Fruit fly (Drosophila melanogaster) whole organism, embryonic: Measurements from ENCODE around the gene kay.

Experiments
- CG10543 ChIP-seq: fragments of 200-800 bp; sonication (Bioruptor generic); optimal IDR thresholded peaks from 3 replicates; lab custom pipeline; 2017; ENCODE audit warnings: missing biosample characterization, mild to moderate bottlenecking, missing genetic modification characterization, moderate library complexity
- CG11247 ChIP-seq: fragments of 200-800 bp; sonication (Bioruptor generic); IDR thresholded peaks from 2 replicates; pipeline ENCODE4 v1.3.6; 2022; ENCODE audit warnings: missing biosample characterization, missing genetic modification characterization
- CG11560 ChIP-seq: fragments of 200-800 bp; sonication (Bioruptor generic); IDR thresholded peaks from 3 replicates; pipeline ENCODE4 v1.3.6; 2022; ENCODE audit warnings: missing biosample characterization, missing genetic modification characterization
- CG11696 ChIP-seq: fragments of 200-800 bp; sonication (Bioruptor generic); IDR thresholded peaks from 2 replicates; pipeline ENCODE4 v1.3.6; 2022; ENCODE audit warnings: missing biosample characterization, missing genetic modification characterization
- CG12155 ChIP-seq: fragments of 200-800 bp; sonication (Bioruptor generic); optimal IDR thresholded peaks from 3 replicates; lab custom pipeline; 2016; ENCODE audit warnings: missing biosample characterization, missing genetic modification characterization
- CG12219 ChIP-seq: fragments of 200-800 bp; sonication (Bioruptor generic); optimal IDR thresholded peaks from 3 replicates; lab custom pipeline; 2018; ENCODE audit warnings: missing biosample characterization, mild to moderate bottlenecking, missing genetic modification characterization
- CG12236 ChIP-seq: fragments of 200-800 bp; sonication (Bioruptor generic); optimal IDR thresholded peaks from 2 replicates; lab custom pipeline; 2016; ENCODE audit warnings: missing biosample characterization, missing genetic modification characterization
- CG12659 ChIP-seq: fragments of 200-800 bp; sonication (Bioruptor generic); optimal IDR thresholded peaks from 3 replicates; lab custom pipeline; 2017; ENCODE audit warnings: mild to moderate bottlenecking, missing biosample characterization, missing genetic modification reagents, missing genetic modification characterization
- CG13775 ChIP-seq: fragments of 200-800 bp; sonication (Bioruptor generic); optimal IDR thresholded peaks from 3 replicates; lab custom pipeline; 2017; ENCODE audit warnings: missing biosample characterization, mild to moderate bottlenecking, missing genetic modification characterization
- CG17361 ChIP-seq: fragments of 200-800 bp; sonication (Bioruptor generic); IDR thresholded peaks from 3 replicates; pipeline ENCODE4 v1.3.6; 2022; ENCODE audit warnings: missing biosample characterization, missing genetic modification characterization
- CG31441 ChIP-seq: fragments of 200-800 bp; sonication (Bioruptor generic); IDR thresholded peaks from 2 replicates; pipeline ENCODE4 v1.3.6; 2022; ENCODE audit warnings: missing biosample characterization, missing genetic modification characterization
- CG34376 ChIP-seq: fragments of 200-800 bp; sonication (Bioruptor generic); optimal IDR thresholded peaks from 2 replicates; lab custom pipeline; 2018; ENCODE audit warnings: missing biosample characterization, mild to moderate bottlenecking, missing genetic modification characterization
- CG4404 ChIP-seq: fragments of 200-800 bp; sonication (Bioruptor generic); IDR thresholded peaks from 2 replicates; pipeline ENCODE4 v1.3.6; 2022; ENCODE audit warnings: missing biosample characterization, missing genetic modification characterization
- CG4854 ChIP-seq: fragments of 200-800 bp; sonication (Bioruptor generic); optimal IDR thresholded peaks from 2 replicates; lab custom pipeline; 2016; ENCODE audit warnings: missing biosample characterization, missing genetic modification characterization, inconsistent platforms
- CG6272 ChIP-seq: fragments of 200-800 bp; sonication (Bioruptor generic); IDR thresholded peaks from 2 replicates; pipeline ENCODE4 v1.3.6; 2022; ENCODE audit warnings: missing biosample characterization, missing genetic modification characterization
- CG6689 ChIP-seq: fragments of 200-800 bp; sonication (Bioruptor generic); IDR thresholded peaks from 2 replicates; pipeline ENCODE4 v1.3.6; 2022; ENCODE audit warnings: missing biosample characterization, missing genetic modification characterization
- CG7987 ChIP-seq: fragments of 200-800 bp; sonication (Bioruptor generic); optimal IDR thresholded peaks from 2 replicates; lab custom pipeline; 2018; ENCODE audit warnings: missing biosample characterization, mild to moderate bottlenecking, missing genetic modification characterization, moderate library complexity
- CG9817 ChIP-seq: fragments of 200-800 bp; sonication (Bioruptor generic); optimal IDR thresholded peaks from 2 replicates; lab custom pipeline; 2018; ENCODE audit warnings: missing biosample characterization, mild to moderate bottlenecking, missing genetic modification characterization, moderate library complexity
- CTCF ChIP-seq: fragments of 200-800 bp; sonication (Bioruptor generic); optimal IDR thresholded peaks from 2 replicates; lab custom pipeline; 2017; ENCODE audit warnings: missing biosample characterization, mild to moderate bottlenecking, missing genetic modification characterization, moderate library complexity
- Chrac-16 ChIP-seq: fragments of 200-800 bp; sonication (Bioruptor generic); optimal IDR thresholded peaks from 3 replicates; lab custom pipeline; 2016; ENCODE audit warnings: missing biosample characterization, missing genetic modification characterization
- CkIIα-i1 ChIP-seq: fragments of 200-800 bp; sonication (Bioruptor generic); IDR thresholded peaks from 2 replicates; pipeline ENCODE4 v1.3.6; 2022; ENCODE audit warnings: missing biosample characterization, missing genetic modification characterization
- D19B ChIP-seq: fragments of 200-800 bp; sonication (Bioruptor generic); optimal IDR thresholded peaks from 2 replicates; lab custom pipeline; 2017; ENCODE audit warnings: missing biosample characterization, mild to moderate bottlenecking, missing genetic modification characterization
- Dad ChIP-seq: fragments of 200-800 bp; sonication (Bioruptor generic); optimal IDR thresholded peaks from 3 replicates; lab custom pipeline; 2016; ENCODE audit warnings: missing biosample characterization, missing genetic modification characterization
- E2f1 ChIP-seq: fragments of 200-800 bp; sonication (Bioruptor generic); IDR thresholded peaks from 2 replicates; pipeline ENCODE4 v1.3.6; 2022; ENCODE audit warnings: missing biosample characterization, missing genetic modification characterization
- HLHmδ ChIP-seq: fragments of 200-800 bp; sonication (Bioruptor generic); optimal IDR thresholded peaks from 2 replicates; lab custom pipeline; 2018; ENCODE audit warnings: missing biosample characterization, mild to moderate bottlenecking, missing genetic modification characterization, moderate library complexity
- Hmr ChIP-seq: fragments of 200-800 bp; sonication (Bioruptor generic); optimal IDR thresholded peaks from 3 replicates; lab custom pipeline; 2017; ENCODE audit warnings: mild to moderate bottlenecking, missing biosample characterization, missing genetic modification reagents, missing genetic modification characterization
- Hsf ChIP-seq: fragments of 200-800 bp; sonication (Bioruptor generic); optimal IDR thresholded peaks from 3 replicates; lab custom pipeline; 2016; ENCODE audit warnings: missing biosample characterization, missing genetic modification characterization
- Oaz ChIP-seq: fragments of 200-800 bp; sonication (Bioruptor generic); IDR thresholded peaks from 2 replicates; pipeline ENCODE4 v1.3.6; 2022; ENCODE audit warnings: missing biosample characterization, missing genetic modification characterization
- Poxn ChIP-seq: fragments of 200-800 bp; sonication (Bioruptor generic); IDR thresholded peaks from 2 replicates; pipeline ENCODE4 v1.3.6; 2022; ENCODE audit warnings: missing biosample characterization, missing genetic modification characterization
- Sox102F ChIP-seq: fragments of 200-800 bp; sonication (Bioruptor generic); optimal IDR thresholded peaks from 2 replicates; lab custom pipeline; 2018; ENCODE audit warnings: missing biosample characterization, mild to moderate bottlenecking, missing genetic modification characterization, moderate library complexity
- Vsx1 ChIP-seq: fragments of 200-800 bp; sonication (Bioruptor generic); optimal IDR thresholded peaks from 2 replicates; lab custom pipeline; 2017; ENCODE audit warnings: missing biosample characterization, mild to moderate bottlenecking, missing genetic modification characterization, missing genetic modification reagents
- abd-A ChIP-seq: fragments of 200-800 bp; sonication (Bioruptor generic); optimal IDR thresholded peaks from 3 replicates; lab custom pipeline; 2019; ENCODE audit warnings: missing biosample characterization, mild to moderate bottlenecking, missing genetic modification characterization, moderate library complexity
- ash1 ChIP-seq: fragments of 200-800 bp; sonication (Bioruptor generic); optimal IDR thresholded peaks from 2 replicates; lab custom pipeline; 2018; ENCODE audit warnings: missing biosample characterization, mild to moderate bottlenecking, missing genetic modification characterization
- az2 ChIP-seq: fragments of 200-800 bp; sonication (Bioruptor generic); optimal IDR thresholded peaks from 3 replicates; lab custom pipeline; 2016; ENCODE audit warnings: missing biosample characterization, missing genetic modification characterization
- cg ChIP-seq: fragments of 200-800 bp; sonication (Bioruptor generic); optimal IDR thresholded peaks from 3 replicates; lab custom pipeline; 2019; ENCODE audit warnings: missing biosample characterization, mild to moderate bottlenecking, missing genetic modification characterization, moderate library complexity
- corto ChIP-seq: fragments of 200-800 bp; sonication (Bioruptor generic); optimal IDR thresholded peaks from 2 replicates; lab custom pipeline; 2016; ENCODE audit warnings: missing biosample characterization, mild to moderate bottlenecking, missing genetic modification characterization, moderate library complexity
- cwo ChIP-seq: fragments of 200-800 bp; sonication (Bioruptor generic); optimal IDR thresholded peaks from 3 replicates; lab custom pipeline; 2017; ENCODE audit warnings: missing biosample characterization, missing genetic modification characterization, mild to moderate bottlenecking, moderate library complexity, missing genetic modification reagents
- gem ChIP-seq: fragments of 200-800 bp; sonication (Bioruptor generic); optimal IDR thresholded peaks from 2 replicates; lab custom pipeline; 2019; ENCODE audit warnings: missing biosample characterization, mild to moderate bottlenecking, missing genetic modification characterization, moderate library complexity
- hkb ChIP-seq, 2 experiments: fragments of 200-800 bp in 1 of 2; fragments of >200 bp in 1 of 2; sonication (Bioruptor generic) in 1 of 2; IDR thresholded peaks in 1 of 2; optimal IDR thresholded peaks in 1 of 2; 2 replicates each; pipeline versions ENCODE4 v1.3.6 to Lab custom; 2017 to 2022; ENCODE audit warnings: missing biosample characterization in 1 of 2, missing genetic modification characterization in 1 of 2
- ind ChIP-seq: fragments of 200-800 bp; sonication (Bioruptor generic); optimal IDR thresholded peaks from 3 replicates; lab custom pipeline; 2016; ENCODE audit warnings: missing biosample characterization, missing genetic modification characterization
- klu ChIP-seq: fragments of 200-800 bp; sonication (Bioruptor generic); IDR thresholded peaks from 2 replicates; pipeline ENCODE4 v1.3.6; 2022; ENCODE audit warnings: missing biosample characterization, missing genetic modification characterization
- p53 ChIP-seq: fragments of 200-800 bp; sonication (Bioruptor generic); optimal IDR thresholded peaks from 2 replicates; lab custom pipeline; 2016; ENCODE audit warnings: missing biosample characterization, missing genetic modification characterization
- pb ChIP-seq: fragments of 200-800 bp; sonication (Bioruptor generic); optimal IDR thresholded peaks from 3 replicates; lab custom pipeline; 2016; ENCODE audit warnings: missing biosample characterization, missing genetic modification characterization
- prd ChIP-seq, 3 experiments: fragments of >200 bp in 2 of 3; fragments of 200-800 bp in 1 of 3; sonication (Bioruptor generic) in 1 of 3; optimal IDR thresholded peaks in 2 of 3; IDR thresholded peaks in 1 of 3; 2 replicates in 2 of 3; 3 replicates in 1 of 3; pipeline versions ENCODE4 v1.3.6 to Lab custom; 2017 to 2022; ENCODE audit warnings: missing biosample characterization in 1 of 3, missing genetic modification characterization in 1 of 3
- repo ChIP-seq: fragments of 200-800 bp; sonication (Bioruptor generic); optimal IDR thresholded peaks from 2 replicates; lab custom pipeline; 2016; ENCODE audit warnings: missing biosample characterization, missing genetic modification characterization
- salm ChIP-seq: fragments of 200-800 bp; sonication (Bioruptor generic); optimal IDR thresholded peaks from 2 replicates; lab custom pipeline; 2018; ENCODE audit warnings: missing biosample characterization, mild to moderate bottlenecking, missing genetic modification characterization
- sisA ChIP-seq: fragments of 200-800 bp; sonication (Bioruptor generic); IDR thresholded peaks from 2 replicates; pipeline ENCODE4 v1.3.6; 2022; ENCODE audit warnings: missing biosample characterization, missing genetic modification characterization
- slp2 ChIP-seq: fragments of 200-800 bp; sonication (Bioruptor generic); optimal IDR thresholded peaks from 2 replicates; lab custom pipeline; 2016; ENCODE audit warnings: missing biosample characterization, missing genetic modification characterization
- so ChIP-seq: fragments of 200-800 bp; sonication (Bioruptor generic); IDR thresholded peaks from 3 replicates; pipeline ENCODE4 v1.3.6; 2022; ENCODE audit warnings: missing biosample characterization, missing genetic modification characterization
- tna ChIP-seq: fragments of 200-800 bp; sonication (Bioruptor generic); IDR thresholded peaks from 2 replicates; pipeline ENCODE4 v1.3.6; 2022; ENCODE audit warnings: missing biosample characterization, missing genetic modification characterization; ENCODE audit not compliant: partially characterized antibody
- zfh1 ChIP-seq: fragments of 200-800 bp; sonication (Bioruptor generic); IDR thresholded peaks from 3 replicates; pipeline ENCODE4 v1.3.6; 2022; ENCODE audit warnings: missing biosample characterization, missing genetic modification characterization

Gene kay

dm6 chr3R:29745056-29745455, 20.7 kb upstream of the kay start, which contains the start of the genes Wdr24 and IntS11 (continued):
- TF ChIP-seq pb (GFP tag; lab: Kevin White, UChicago), result no peak
- peak; percentile 58 for TF ChIP-seq az2 (GFP tag; lab: Kevin White, UChicago)
- TF ChIP-seq gem (tag; lab: Kevin White, UChicago), result peak; percentile 89
- 0 out of 3 replicates have a peak, but pooled peaks have one; percentile 62 for TF ChIP-seq so (GFP tag; lab: Robert Waterston, UW)
- TF ChIP-seq CG12236, result no peak
- TF ChIP-seq CG12155, result peak; percentile 89
- peak; percentile 47 for TF ChIP-seq CG7987 (GFP tag; lab: Kevin White, UChicago)
- peak; percentile 90 for TF ChIP-seq E2f1
- peak; percentile 87 for TF ChIP-seq Poxn (GFP tag; lab: Robert Waterston, UW)
- peak; percentile 88 for TF ChIP-seq CG6272 (GFP tag; lab: Robert Waterston, UW)
- TF ChIP-seq Dad, result peak; percentile 49
- no peak for TF ChIP-seq Vsx1 (GFP tag; lab: Kevin White, UChicago)
- no peak for TF ChIP-seq repo (GFP tag; lab: Kevin White, UChicago)
- TF ChIP-seq sisA (GFP tag; lab: Robert Waterston, UW), result peak; percentile 93
- TF ChIP-seq ash1, result no peak
- TF ChIP-seq Sox102F (GFP tag; lab: Kevin White, UChicago), result peak; percentile 82
- TF ChIP-seq CG11247 (GFP tag; lab: Robert Waterston, UW), result peak; percentile 92
- TF ChIP-seq CG17361, result peak; percentile 81
- no peak for TF ChIP-seq CG11696 (GFP tag; lab: Robert Waterston, UW)
- peak; percentile 58 for TF ChIP-seq CG4854
- TF ChIP-seq Hsf (GFP tag; lab: Kevin White, UChicago), result peak; percentile 87
- TF ChIP-seq D19B, result no peak
- TF ChIP-seq Chrac-16, result peak; percentile 80
- TF ChIP-seq slp2 (GFP tag; lab: Kevin White, UChicago), result peak; percentile 47
- TF ChIP-seq HLHmδ, result no peak
- TF ChIP-seq CG4404 (GFP tag; lab: Robert Waterston, UW), result peak; percentile 90
- TF ChIP-seq tna (GFP tag; lab: Robert Waterston, UW), result no peak
- no peak for TF ChIP-seq prd (optimal IDR thresholded peaks at IDR 0.05; lab: Kevin White, UChicago)
- peak; percentile 96 for TF ChIP-seq prd (GFP tag; IDR thresholded peaks at IDR 0.05; lab: Robert Waterston, UW)
- TF ChIP-seq CG31441 (GFP tag; lab: Robert Waterston, UW), result no peak; the same call in 1 of the 2 replicates
- no peak for TF ChIP-seq corto (GFP tag; lab: Kevin White, UChicago)
- TF ChIP-seq CG13775, result peak; percentile 73
- TF ChIP-seq CG11560 (tag; lab: Robert Waterston, UW), result peak; percentile 84
- TF ChIP-seq ind (GFP tag; lab: Kevin White, UChicago), result peak; percentile 74
- peak; percentile 82 for TF ChIP-seq Hmr (GFP tag; lab: Kevin White, UChicago)
- no peak for TF ChIP-seq cg (GFP tag; lab: Kevin White, UChicago)
- peak; percentile 60 for TF ChIP-seq CG34376 (GFP tag; lab: Kevin White, UChicago)
- no peak for TF ChIP-seq CkIIα-i1
- peak; percentile 88 for TF ChIP-seq CG6689
- TF ChIP-seq cwo (GFP tag; lab: Kevin White, UChicago), result peak; percentile 62
- peak; percentile 92 for TF ChIP-seq klu (GFP tag; lab: Robert Waterston, UW)
- peak; percentile 81 for TF ChIP-seq zfh1 (GFP tag; lab: Robert Waterston, UW)
- peak; percentile 41 for TF ChIP-seq CTCF (GFP tag; lab: Kevin White, UChicago)
- no peak for TF ChIP-seq CG10543 (GFP tag; lab: Kevin White, UChicago)
- TF ChIP-seq CG12219 (GFP tag; lab: Kevin White, UChicago), result no peak
- peak; percentile 28 for TF ChIP-seq salm (tag; lab: Kevin White, UChicago)
- TF ChIP-seq hkb (optimal IDR thresholded peaks at IDR 0.05; lab: Kevin White, UChicago), result peak; percentile 97
- peak; percentile 73 for TF ChIP-seq hkb (GFP tag; IDR thresholded peaks at IDR 0.05; lab: Robert Waterston, UW)
- peak; percentile 93 for TF ChIP-seq CG9817 (tag; lab: Kevin White, UChicago)
- TF ChIP-seq p53 (GFP tag; lab: Kevin White, UChicago), result no peak
- peak; percentile 87 for TF ChIP-seq Oaz
- TF ChIP-seq abd-A, result no peak
- peak; percentile 91 for TF ChIP-seq CG12659 (GFP tag; lab: Kevin White, UChicago)
